Fruit fly (Drosophila melanogaster): ENCODE results near the gene PIG-Wa.
A peak's percentile ranks its signal among the peaks of the same experiment; 100 is the strongest.

DNA sequence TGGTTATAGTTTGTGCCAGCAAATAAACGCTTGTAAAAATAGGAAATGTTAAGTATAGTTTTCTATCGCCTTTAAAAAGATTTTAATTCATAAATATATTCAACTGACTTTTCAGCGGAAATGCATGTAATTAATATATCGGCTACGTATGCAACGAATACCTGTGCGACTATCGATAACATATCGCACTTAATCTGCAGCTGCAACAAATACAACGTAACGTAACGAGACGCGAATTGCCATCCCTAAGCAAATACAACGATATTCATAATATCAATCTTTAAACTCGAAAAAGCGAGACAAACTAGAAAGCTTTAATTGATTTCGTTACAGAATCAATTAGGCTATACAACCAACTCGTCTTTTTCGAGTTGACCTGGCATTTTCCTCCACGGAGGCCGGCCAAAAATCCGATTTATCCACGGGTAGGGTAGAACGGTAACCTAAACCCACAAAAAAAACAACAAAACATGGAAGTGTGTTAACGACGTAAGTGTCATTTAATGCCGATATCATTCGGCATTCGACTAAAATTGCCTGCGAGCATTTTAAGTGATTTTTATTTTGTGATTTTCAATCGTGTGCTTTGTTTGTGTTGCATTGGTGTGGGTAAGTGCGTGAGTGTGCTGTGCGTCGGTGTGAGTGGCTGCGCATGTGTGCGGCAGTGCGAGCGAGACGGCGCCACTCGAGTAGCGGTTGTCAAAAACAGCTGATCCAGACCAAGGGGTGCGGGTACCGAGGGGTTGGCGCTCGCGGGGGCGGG, 7.2 kb upstream of the PIG-Wa start, which contains the start of gene Atxn7:
- TF ChIP-seq pan (optimal IDR thresholded peaks at IDR 0.05) (no peak), psq (optimal IDR thresholded peaks at IDR 0.05) (no peak), CG8478 (optimal IDR thresholded peaks at IDR 0.05) (peak; percentile 60)

Data from whole organism.